Fruit fly (Drosophila melanogaster) whole organism, embryonic: ENCODE measurements around the gene CG31663.

ENCODE experiments used
- Bgb ChIP-seq: fragments of 200-800 bp; sonication (Bioruptor generic); IDR thresholded peaks from 2 replicates; pipeline ENCODE4 v1.3.6; 2022; ENCODE audit warnings: missing biosample characterization, missing genetic modification characterization; ENCODE audit not compliant: partially characterized antibody
- CG10147 ChIP-seq: fragments of 200-800 bp; sonication (Bioruptor generic); optimal IDR thresholded peaks from 2 replicates; lab custom pipeline; 2019; ENCODE audit warnings: missing biosample characterization, mild to moderate bottlenecking, missing genetic modification characterization, moderate library complexity
- CG10543 ChIP-seq: fragments of 200-800 bp; sonication (Bioruptor generic); optimal IDR thresholded peaks from 3 replicates; lab custom pipeline; 2017; ENCODE audit warnings: missing biosample characterization, mild to moderate bottlenecking, missing genetic modification characterization, moderate library complexity
- CG11398 ChIP-seq: fragments of 200-800 bp; sonication (Bioruptor generic); optimal IDR thresholded peaks from 2 replicates; lab custom pipeline; 2016; ENCODE audit warnings: missing biosample characterization, missing genetic modification characterization
- CG11695 ChIP-seq: fragments of 200-800 bp; sonication (Bioruptor generic); IDR thresholded peaks from 3 replicates; pipeline ENCODE4 v1.3.6; 2022; ENCODE audit warnings: missing biosample characterization, missing genetic modification characterization
- CG14710 ChIP-seq: fragments of 200-800 bp; sonication (Bioruptor generic); optimal IDR thresholded peaks from 3 replicates; lab custom pipeline; 2019; ENCODE audit warnings: missing biosample characterization, mild to moderate bottlenecking, missing genetic modification characterization, moderate library complexity
- CG14860 ChIP-seq: fragments of 200-800 bp; sonication (Bioruptor generic); IDR thresholded peaks from 3 replicates; pipeline ENCODE4 v1.3.6; 2022; ENCODE audit warnings: missing biosample characterization, missing genetic modification characterization; ENCODE audit not compliant: partially characterized antibody
- CG1647 ChIP-seq: fragments of 200-800 bp; sonication (Bioruptor generic); optimal IDR thresholded peaks from 3 replicates; lab custom pipeline; 2016; ENCODE audit warnings: missing biosample characterization, missing genetic modification characterization
- CG17186 ChIP-seq: fragments of 200-800 bp; sonication (Bioruptor generic); optimal IDR thresholded peaks from 3 replicates; lab custom pipeline; 2017; ENCODE audit warnings: missing biosample characterization, missing genetic modification reagents, missing genetic modification characterization
- CG17802 ChIP-seq: fragments of 200-800 bp; sonication (Bioruptor generic); optimal IDR thresholded peaks from 2 replicates; lab custom pipeline; 2018; ENCODE audit warnings: missing biosample characterization, mild to moderate bottlenecking, missing genetic modification characterization, moderate library complexity
- CG30431 ChIP-seq: fragments of 200-800 bp; sonication (Bioruptor generic); optimal IDR thresholded peaks from 2 replicates; lab custom pipeline; 2017; ENCODE audit warnings: missing biosample characterization, missing genetic modification characterization
- CG3407 ChIP-seq: fragments of 200-800 bp; sonication (Bioruptor generic); optimal IDR thresholded peaks from 2 replicates; lab custom pipeline; 2018; ENCODE audit warnings: missing biosample characterization, mild to moderate bottlenecking, missing genetic modification characterization
- CG3995 ChIP-seq: fragments of 200-800 bp; sonication (Bioruptor generic); optimal IDR thresholded peaks from 3 replicates; lab custom pipeline; 2016; ENCODE audit warnings: missing biosample characterization, missing genetic modification characterization
- CG42726 ChIP-seq: fragments of 200-800 bp; sonication (Bioruptor generic); IDR thresholded peaks from 2 replicates; pipeline ENCODE4 v1.3.6; 2022; ENCODE audit warnings: missing biosample characterization, missing genetic modification characterization; ENCODE audit not compliant: partially characterized antibody
- CG4424 ChIP-seq: fragments of 200-800 bp; sonication (Bioruptor generic); optimal IDR thresholded peaks from 3 replicates; lab custom pipeline; 2016; ENCODE audit warnings: missing biosample characterization, missing genetic modification characterization
- CG6791 ChIP-seq: fragments of 200-800 bp; sonication (Bioruptor generic); IDR thresholded peaks from 3 replicates; pipeline ENCODE4 v1.3.6; 2022; ENCODE audit warnings: missing biosample characterization, missing genetic modification characterization; ENCODE audit not compliant: partially characterized antibody
- CG7963 ChIP-seq: fragments of 200-800 bp; sonication (Bioruptor generic); IDR thresholded peaks from 3 replicates; pipeline ENCODE4 v1.3.6; 2022; ENCODE audit warnings: missing biosample characterization, missing genetic modification characterization; ENCODE audit not compliant: partially characterized antibody
- CG8089 ChIP-seq: fragments of 200-800 bp; sonication (Bioruptor generic); optimal IDR thresholded peaks from 3 replicates; lab custom pipeline; 2016; ENCODE audit warnings: missing biosample characterization, missing genetic modification characterization
- CG8944 ChIP-seq: fragments of 200-800 bp; sonication (Bioruptor generic); optimal IDR thresholded peaks from 3 replicates; lab custom pipeline; 2016; ENCODE audit warnings: missing biosample characterization, missing genetic modification characterization
- Deaf1 ChIP-seq: fragments of 200-800 bp; optimal IDR thresholded peaks from 3 replicates; lab custom pipeline; 2019; ENCODE audit warnings: missing biosample characterization, mild to moderate bottlenecking, missing genetic modification characterization, moderate library complexity
- Ets65A ChIP-seq: fragments of 200-800 bp; sonication (Bioruptor generic); peaks from one replicate; lab custom pipeline; 2016; ENCODE audit warnings: missing biosample characterization, missing genetic modification characterization
- GATAe ChIP-seq: fragments of 200-800 bp; sonication (Bioruptor generic); conservative IDR thresholded peaks from 2 replicates; pipeline ENCODE4 v1.3.6; 2022; ENCODE audit warnings: missing biosample characterization, missing genetic modification characterization
- HLH4C ChIP-seq: fragments of 200-800 bp; sonication (Bioruptor generic); IDR thresholded peaks from 3 replicates; pipeline ENCODE4 v1.3.6; 2022; ENCODE audit warnings: missing biosample characterization, missing genetic modification characterization; ENCODE audit not compliant: partially characterized antibody
- Hey ChIP-seq: fragments of 200-800 bp; sonication (Bioruptor generic); optimal IDR thresholded peaks from 3 replicates; lab custom pipeline; 2018; ENCODE audit warnings: missing biosample characterization, mild to moderate bottlenecking, missing genetic modification characterization
- NC2β ChIP-seq: fragments of 200-800 bp; sonication (Bioruptor generic); optimal IDR thresholded peaks from 2 replicates; lab custom pipeline; 2016; ENCODE audit warnings: missing biosample characterization, missing genetic modification characterization
- Opbp ChIP-seq: fragments of 200-800 bp; sonication (Bioruptor generic); IDR thresholded peaks from 3 replicates; pipeline ENCODE4 v1.3.6; 2022; ENCODE audit warnings: missing biosample characterization, missing genetic modification characterization; ENCODE audit not compliant: partially characterized antibody
- Rfx ChIP-seq: fragments of 200-800 bp; sonication (Bioruptor generic); IDR thresholded peaks from 2 replicates; pipeline ENCODE4 v1.3.6; 2022; ENCODE audit warnings: missing biosample characterization, missing genetic modification characterization
- Stat92E ChIP-seq, 3 experiments: fragments of >200 bp in 2 of 3; fragments of 200-800 bp in 1 of 3; sonication (Bioruptor generic) in 1 of 3; optimal IDR thresholded peaks; 2 replicates each; lab custom pipeline; 2017 to 2019; ENCODE audit warnings: missing biosample characterization in 3 of 3, missing genetic modification characterization in 3 of 3, mild to moderate bottlenecking in 1 of 3, moderate library complexity in 1 of 3
- YL-1 ChIP-seq: fragments of 200-800 bp; sonication (Bioruptor generic); optimal IDR thresholded peaks from 3 replicates; lab custom pipeline; 2017; ENCODE audit warnings: missing biosample characterization, mild to moderate bottlenecking, missing genetic modification characterization
- bbx ChIP-seq: fragments of 200-800 bp; sonication (Bioruptor generic); IDR thresholded peaks from 2 replicates; pipeline ENCODE4 v1.3.6; 2022; ENCODE audit warnings: missing biosample characterization, missing genetic modification characterization; ENCODE audit not compliant: partially characterized antibody
- bigmax ChIP-seq: fragments of 200-800 bp; sonication (Bioruptor generic); optimal IDR thresholded peaks from 2 replicates; lab custom pipeline; 2018; ENCODE audit warnings: missing biosample characterization, mild to moderate bottlenecking, missing genetic modification characterization
- br ChIP-seq: fragments of >200 bp; optimal IDR thresholded peaks from 2 replicates; lab custom pipeline; 2017
- dm ChIP-seq: fragments of 200-800 bp; sonication (Bioruptor generic); optimal IDR thresholded peaks from 3 replicates; lab custom pipeline; 2016; ENCODE audit warnings: missing biosample characterization, missing genetic modification characterization
- emc ChIP-seq: fragments of 200-800 bp; sonication (Bioruptor generic); optimal IDR thresholded peaks from 2 replicates; lab custom pipeline; 2016; ENCODE audit warnings: missing biosample characterization, missing genetic modification characterization
- fd102C ChIP-seq: fragments of 200-800 bp; sonication (Bioruptor generic); optimal IDR thresholded peaks from 2 replicates; lab custom pipeline; 2018; ENCODE audit warnings: missing biosample characterization, mild to moderate bottlenecking, missing genetic modification characterization, moderate library complexity
- her ChIP-seq: fragments of 200-800 bp; sonication (Bioruptor generic); optimal IDR thresholded peaks from 2 replicates; lab custom pipeline; 2016; ENCODE audit warnings: missing biosample characterization, missing genetic modification characterization
- jigr1 ChIP-seq: fragments of 200-800 bp; sonication (Bioruptor generic); IDR thresholded peaks from 3 replicates; pipeline ENCODE4 v1.3.6; 2022; ENCODE audit warnings: missing biosample characterization, missing genetic modification characterization
- maf-S ChIP-seq: fragments of 200-800 bp; sonication (Bioruptor generic); optimal IDR thresholded peaks from 2 replicates; lab custom pipeline; 2016; ENCODE audit warnings: missing biosample characterization, missing genetic modification characterization
- mld ChIP-seq: fragments of 200-800 bp; sonication (Bioruptor generic); IDR thresholded peaks from 3 replicates; pipeline ENCODE4 v1.3.6; 2022; ENCODE audit warnings: missing biosample characterization, missing genetic modification characterization; ENCODE audit not compliant: partially characterized antibody
- nerfin-1 ChIP-seq: fragments of 200-800 bp; sonication (Bioruptor generic); optimal IDR thresholded peaks from 3 replicates; lab custom pipeline; 2019; ENCODE audit warnings: missing biosample characterization, mild to moderate bottlenecking, missing genetic modification characterization, moderate library complexity
- nerfin-2 ChIP-seq: fragments of 200-800 bp; sonication (Bioruptor generic); IDR thresholded peaks from 2 replicates; pipeline ENCODE4 v1.3.6; 2022; ENCODE audit warnings: missing biosample characterization, missing genetic modification characterization; ENCODE audit not compliant: partially characterized antibody
- nmo ChIP-seq: fragments of 200-800 bp; sonication (Bioruptor generic); optimal IDR thresholded peaks from 2 replicates; lab custom pipeline; 2018; ENCODE audit warnings: missing biosample characterization, mild to moderate bottlenecking, missing genetic modification characterization, moderate library complexity
- pfk ChIP-seq: fragments of 200-800 bp; sonication (Bioruptor generic); optimal IDR thresholded peaks from 2 replicates; lab custom pipeline; 2018; ENCODE audit warnings: missing biosample characterization, mild to moderate bottlenecking, missing genetic modification characterization, moderate library complexity
- pzg ChIP-seq: fragments of 200-800 bp; sonication (Bioruptor generic); optimal IDR thresholded peaks from 3 replicates; lab custom pipeline; 2018; ENCODE audit warnings: missing biosample characterization, mild to moderate bottlenecking, missing genetic modification characterization, moderate library complexity
- sd ChIP-seq: fragments of 200-800 bp; sonication (Bioruptor generic); optimal IDR thresholded peaks from 3 replicates; lab custom pipeline; 2018; ENCODE audit warnings: missing biosample characterization, mild to moderate bottlenecking, missing genetic modification characterization, moderate library complexity
- tx ChIP-seq: fragments of 200-800 bp; sonication (Bioruptor generic); optimal IDR thresholded peaks from 2 replicates; lab custom pipeline; 2016; ENCODE audit warnings: missing biosample characterization, missing genetic modification characterization
- vfl ChIP-seq: fragments of 200-800 bp; sonication (Bioruptor generic); optimal IDR thresholded peaks from 2 replicates; lab custom pipeline; 2016; ENCODE audit warnings: missing biosample characterization, missing genetic modification characterization
- zen2 ChIP-seq: fragments of 200-800 bp; sonication (Bioruptor generic); IDR thresholded peaks from 3 replicates; pipeline ENCODE4 v1.3.6; 2022; ENCODE audit warnings: missing biosample characterization, missing genetic modification characterization; ENCODE audit not compliant: partially characterized antibody

The CG31663 gene

dm6 chr2L:1885215-1885721 lies 4.0 kb upstream of the CG31663 start:
- peak; percentile 67; the same call in 1 of the 2 replicates for TF ChIP-seq CG42726 (GFP tag; lab: Robert Waterston, UW)
- TF ChIP-seq CG6791 (GFP tag; lab: Robert Waterston, UW): peak; percentile 84
- no peak for TF ChIP-seq CG17186 (GFP tag; lab: Kevin White, UChicago)
- TF ChIP-seq CG3407 (GFP tag; lab: Kevin White, UChicago): no peak
- TF ChIP-seq CG14710 (tag; lab: Kevin White, UChicago): peak; percentile 90
- peak; percentile 47; the same call in 1 of the 2 replicates for TF ChIP-seq nerfin-2 (GFP tag; lab: Robert Waterston, UW)
- TF ChIP-seq CG14860 (GFP tag; lab: Robert Waterston, UW): 0 out of 3 replicates have a peak, but pooled peaks have one; percentile 39
- TF ChIP-seq CG30431 (GFP tag; lab: Kevin White, UChicago): no peak
- peak; percentile 16; the same call in 1 of the 2 replicates for TF ChIP-seq Rfx
- peak; percentile 72; the same call in 1 of the 2 replicates for TF ChIP-seq Bgb (GFP tag; lab: Robert Waterston, UW)
- TF ChIP-seq Opbp (GFP tag; lab: Robert Waterston, UW): peak; percentile 74; the same call in 2 of the 3 replicates
- TF ChIP-seq CG17802: no peak
- TF ChIP-seq jigr1: no peak
- TF ChIP-seq CG7963 (GFP tag; lab: Robert Waterston, UW): peak; percentile 69
- TF ChIP-seq nmo (GFP tag; lab: Kevin White, UChicago): peak; percentile 28
- TF ChIP-seq nerfin-1 (tag; lab: Kevin White, UChicago): peak; percentile 100
- no peak for TF ChIP-seq CG3995 (GFP tag; lab: Kevin White, UChicago)
- 0 out of 3 replicates have a peak, but pooled peaks have one; percentile 51 for TF ChIP-seq mld
- peak; percentile 90 for TF ChIP-seq bbx
- peak; percentile 46 for TF ChIP-seq bigmax
- peak; percentile 28 for TF ChIP-seq Ets65A (GFP tag; lab: Kevin White, UChicago)
- no peak for TF ChIP-seq CG8089 (GFP tag; lab: Kevin White, UChicago)
- peak; percentile 42; the same call in 1 of the 3 replicates for TF ChIP-seq HLH4C (GFP tag; lab: Robert Waterston, UW)
- peak; percentile 83 for TF ChIP-seq sd (tag; lab: Kevin White, UChicago)
- no peak for TF ChIP-seq maf-S (GFP tag; lab: Kevin White, UChicago)
- TF ChIP-seq CG11398: no peak
- TF ChIP-seq pzg (GFP tag; lab: Kevin White, UChicago): no peak
- TF ChIP-seq CG4424 (GFP tag; lab: Kevin White, UChicago): no peak
- no peak for TF ChIP-seq Deaf1 (tag; lab: Kevin White, UChicago)

dm6 chr2L:1884409-1885082 lies 3.3 kb upstream of the CG31663 start, which contains the start of gene Wdr62:
TSS of gene Wdr62 (plus strand) at chr2L:1884622.
- peak; percentile 72 for TF ChIP-seq GATAe (GFP tag; lab: Robert Waterston, UW)
- TF ChIP-seq CG11695: peak; percentile 53; the same call in 1 of the 3 replicates
- TF ChIP-seq her (GFP tag; lab: Kevin White, UChicago): peak; percentile 70
- peak; percentile 38 for TF ChIP-seq pfk (GFP tag; lab: Kevin White, UChicago)
- no peak for TF ChIP-seq fd102C
- peak; percentile 23; the same call in 2 of the 3 replicates for TF ChIP-seq zen2 (GFP tag; lab: Robert Waterston, UW)
- TF ChIP-seq CG10543 (GFP tag; lab: Kevin White, UChicago): peak; percentile 78
- TF ChIP-seq Hey (tag; lab: Kevin White, UChicago): peak; percentile 64
- TF ChIP-seq Stat92E (GFP tag; optimal IDR thresholded peaks at IDR 0.05; lab: Kevin White, UChicago): peak in 1 of 3 experiments; percentile 82
- peak; percentile 52 for TF ChIP-seq CG1647
- no peak for TF ChIP-seq YL-1 (GFP tag; lab: Kevin White, UChicago)
- no peak for TF ChIP-seq CG10147 (GFP tag; lab: Kevin White, UChicago)
- TF ChIP-seq CG8944 (GFP tag; lab: Kevin White, UChicago): peak; percentile 35
- peak; percentile 53 for TF ChIP-seq NC2β (GFP tag; lab: Kevin White, UChicago)
- no peak for TF ChIP-seq br (lab: Kevin White, UChicago)
- TF ChIP-seq emc (GFP tag; lab: Kevin White, UChicago): no peak
- peak; percentile 50 for TF ChIP-seq dm (GFP tag; lab: Kevin White, UChicago)
- TF ChIP-seq vfl (GFP tag; lab: Kevin White, UChicago): peak; percentile 20
- TF ChIP-seq tx (GFP tag; lab: Kevin White, UChicago): peak; percentile 7
